Fruit fly (Drosophila melanogaster): ENCODE results near the gene CG5149.

Gene CG5149

dm6 chr2L:7401627-7402026, 13.6 kb upstream of the CG5149 start (continued):
- TF ChIP-seq CG2875 (GFP tag; optimal IDR thresholded peaks at IDR 0.05) (no peak), sna (GFP tag; IDR thresholded peaks at IDR 0.05; ENCODE audit: partially characterized antibody) (no peak), B-H2 (GFP tag; optimal IDR thresholded peaks at IDR 0.05) (peak; percentile 76), E2f1 (GFP tag; IDR thresholded peaks at IDR 0.05) (peak; percentile 64), chinmo (GFP tag; IDR thresholded peaks at IDR 0.05; ENCODE audit: partially characterized antibody) (no peak), Lpt (GFP tag; optimal IDR thresholded peaks at IDR 0.05) (no peak), bcd (GFP tag; optimal IDR thresholded peaks at IDR 0.05) (peak; percentile 57), vvl (GFP tag; IDR thresholded peaks at IDR 0.05) (peak; percentile 93), CG10462 (GFP tag; optimal IDR thresholded peaks at IDR 0.05) (no peak), Ada2b (GFP tag; IDR thresholded peaks at IDR 0.05) (peak; percentile 88), CG4617 (GFP tag; optimal IDR thresholded peaks at IDR 0.05; ENCODE audit: borderline replicate concordance) (no peak), CG7271 (tag; optimal IDR thresholded peaks at IDR 0.05) (no peak), MTF-1 (GFP tag; optimal IDR thresholded peaks at IDR 0.05; ENCODE audit: borderline replicate concordance) (no peak), ERR (GFP tag; optimal IDR thresholded peaks at IDR 0.05) (no peak), CG10209 (GFP tag; optimal IDR thresholded peaks at IDR 0.05) (peak; percentile 57), trh (GFP tag; optimal IDR thresholded peaks at IDR 0.05) (peak; percentile 20), CG5245 (GFP tag; optimal IDR thresholded peaks at IDR 0.05) (peak; percentile 23), salm (tag; optimal IDR thresholded peaks at IDR 0.05) (peak; percentile 57), NK7.1 (GFP tag; optimal IDR thresholded peaks at IDR 0.05) (no peak), Xbp1 (GFP tag; optimal IDR thresholded peaks at IDR 0.05) (peak; percentile 41), CG8765 (GFP tag; IDR thresholded peaks at IDR 0.05) (no peak; the same call in 1 of the 2 replicates), CG15696 (tag; optimal IDR thresholded peaks at IDR 0.05) (peak; percentile 61), CG12236 (GFP tag; optimal IDR thresholded peaks at IDR 0.05) (no peak), CG11398 (GFP tag; optimal IDR thresholded peaks at IDR 0.05) (no peak), Atf6 (GFP tag; IDR thresholded peaks at IDR 0.05) (peak; percentile 76), GATAe (GFP tag; conservative IDR thresholded peaks at IDR 0.05) (no peak), CG4730 (GFP tag; IDR thresholded peaks at IDR 0.05) (peak; percentile 64), MBD-R2 (GFP tag; IDR thresholded peaks at IDR 0.05) (peak; percentile 37; the same call in 1 of the 2 replicates), knrl (GFP tag; IDR thresholded peaks at IDR 0.05; ENCODE audit: partially characterized antibody) (no peak), CG11695 (GFP tag; IDR thresholded peaks at IDR 0.05) (peak; percentile 65; the same call in 2 of the 3 replicates), CG16815 (GFP tag; optimal IDR thresholded peaks at IDR 0.05) (peak; percentile 48), hb (GFP tag; IDR thresholded peaks at IDR 0.05; ENCODE audit: partially characterized antibody) (no peak), bowl (GFP tag; IDR thresholded peaks at IDR 0.05) (no peak), luna (GFP tag; optimal IDR thresholded peaks at IDR 0.05) (no peak), disco-r (GFP tag; optimal IDR thresholded peaks at IDR 0.05) (no peak), CG1024 (GFP tag; IDR thresholded peaks at IDR 0.05) (peak; percentile 60), dpn (GFP tag; optimal IDR thresholded peaks at IDR 0.05) (peak; percentile 6 to 48), ind (GFP tag; optimal IDR thresholded peaks at IDR 0.05) (peak; percentile 71), CG4282 (GFP tag; optimal IDR thresholded peaks at IDR 0.05) (no peak), Ssrp (tag; optimal IDR thresholded peaks at IDR 0.05) (peak; percentile 54), Hr78 (GFP tag; optimal IDR thresholded peaks at IDR 0.05) (no peak), p53 (GFP tag; optimal IDR thresholded peaks at IDR 0.05) (no peak), CG8359 (GFP tag; optimal IDR thresholded peaks at IDR 0.05; ENCODE audit: borderline replicate concordance) (no peak), bbx (GFP tag; IDR thresholded peaks at IDR 0.05; ENCODE audit: partially characterized antibody) (no peak), Elba2 (GFP tag; optimal IDR thresholded peaks at IDR 0.05) (no peak), Deaf1 (tag; optimal IDR thresholded peaks at IDR 0.05) (peak; percentile 63), ap (GFP tag; IDR thresholded peaks at IDR 0.05) (no peak), CG4328 (GFP tag; optimal IDR thresholded peaks at IDR 0.05) (peak; percentile 29), repo (GFP tag; optimal IDR thresholded peaks at IDR 0.05) (no peak), CG15073 (GFP tag; optimal IDR thresholded peaks at IDR 0.05) (no peak), croc (GFP tag; conservative IDR thresholded peaks at IDR 0.05) (0 out of 3 replicates have a peak, but pooled peaks have one; percentile 23)

Measured in whole organism, embryonic.